Fruit fly (Drosophila melanogaster) S2 (cell line): Measurements from ENCODE around the gene CG10232.
A peak's percentile ranks its signal among the peaks of the same experiment; 100 is the strongest.

ENCODE experiments used
- CG8478 ChIP-seq: fragments of >200 bp; optimal IDR thresholded peaks from 2 replicates; lab custom pipeline; 2018
- CTCF ChIP-seq, 2 experiments: fragments of >200 bp; optimal IDR thresholded peaks; 2 replicates each; lab custom pipeline; 2018

The CG10232 gene

DNA sequence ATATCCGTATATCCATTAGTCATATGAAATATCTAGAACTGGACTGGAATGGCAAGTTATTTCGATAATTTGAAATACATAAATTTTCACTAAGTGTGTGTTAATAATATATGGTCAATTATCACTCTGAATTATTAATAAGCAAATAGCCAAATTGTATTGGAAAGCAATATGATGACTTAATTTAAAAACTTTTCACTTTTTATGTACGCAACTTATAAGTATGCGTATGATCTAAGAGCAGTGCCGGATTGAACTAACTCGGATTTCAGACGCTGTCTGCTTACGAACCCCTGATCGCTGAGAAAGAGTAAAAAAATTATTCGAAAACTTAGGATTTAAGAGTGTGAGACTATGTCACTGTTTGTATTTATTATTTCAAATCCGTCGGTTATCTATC, at the start of gene CG10232:
TSS of gene CG10232 (minus strand) at position 101 of the 400 bp plus-strand sequence.
- TF ChIP-seq CG8478 (lab: Kevin White, UChicago) (no peak), CTCF (optimal IDR thresholded peaks at IDR 0.05; lab: Kevin White, UChicago) (no peak)

DNA sequence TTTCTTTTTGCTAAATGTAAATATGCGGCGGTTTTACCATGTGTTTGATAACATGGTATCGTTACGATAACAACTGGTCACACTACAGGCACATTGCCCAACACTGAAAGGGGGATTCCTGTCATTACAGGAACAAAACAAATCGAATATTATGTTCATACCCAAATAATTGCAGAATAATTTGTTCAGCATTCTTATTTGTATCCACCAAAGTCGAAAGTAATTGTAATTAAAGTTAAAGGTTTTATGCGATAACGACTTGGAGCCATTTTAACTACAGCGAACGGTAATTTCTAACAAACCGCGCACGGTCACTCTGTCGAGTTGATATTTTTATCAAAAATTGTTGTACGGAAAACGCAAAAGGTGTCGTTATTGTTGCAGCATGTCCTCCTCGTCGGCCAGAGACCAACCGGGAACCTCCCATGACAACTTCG, 46.0 kb upstream of the CG10232 start, which contains the start of the genes CG10214 and CG10375:
TSS of gene CG10214 (minus strand) at position 72 of the 437 bp plus-strand sequence.
TSS of gene CG10375 (plus strand) at position 296 of the 437 bp plus-strand sequence.
- TF ChIP-seq CG8478 (lab: Kevin White, UChicago) (no peak), CTCF (optimal IDR thresholded peaks at IDR 0.05; lab: Kevin White, UChicago) (no peak)

DNA sequence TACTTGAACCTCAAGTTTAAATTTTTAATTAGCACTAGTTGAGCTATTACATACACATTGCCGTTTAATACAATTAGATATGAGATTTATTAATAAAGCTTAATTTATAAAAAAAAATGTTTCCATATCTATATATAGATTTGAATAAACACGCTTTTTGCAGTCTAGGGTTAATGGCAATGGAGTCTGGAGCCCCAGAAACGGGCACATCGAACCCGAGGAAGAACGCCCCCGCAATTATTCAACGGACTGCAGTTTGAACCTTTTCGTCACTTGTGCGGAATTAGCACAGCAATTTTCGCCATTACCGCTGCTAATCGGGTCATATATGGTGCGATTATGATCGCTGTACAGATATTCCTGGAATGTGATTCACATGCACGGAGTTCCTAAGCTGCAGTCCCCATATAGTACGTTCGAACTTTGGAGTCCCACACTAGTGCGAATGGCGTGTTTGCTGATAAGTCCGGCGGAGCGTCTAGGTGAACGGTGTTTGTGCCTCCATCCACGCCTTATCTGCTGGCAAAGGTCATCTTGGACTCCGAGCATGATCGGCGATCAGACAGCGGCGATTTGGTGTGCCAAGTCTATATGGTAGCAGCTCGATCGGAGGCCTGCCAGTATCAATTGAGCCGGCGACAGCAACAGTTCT, 42.3 kb upstream of the CG10232 start, which contains the start of gene Lsd-1:
TSS of gene Lsd-1 (plus strand) at position 236 of the 652 bp plus-strand sequence.
- no peak for TF ChIP-seq CG8478 (lab: Kevin White, UChicago)
- no peak for TF ChIP-seq CTCF (optimal IDR thresholded peaks at IDR 0.05; lab: Kevin White, UChicago)

DNA sequence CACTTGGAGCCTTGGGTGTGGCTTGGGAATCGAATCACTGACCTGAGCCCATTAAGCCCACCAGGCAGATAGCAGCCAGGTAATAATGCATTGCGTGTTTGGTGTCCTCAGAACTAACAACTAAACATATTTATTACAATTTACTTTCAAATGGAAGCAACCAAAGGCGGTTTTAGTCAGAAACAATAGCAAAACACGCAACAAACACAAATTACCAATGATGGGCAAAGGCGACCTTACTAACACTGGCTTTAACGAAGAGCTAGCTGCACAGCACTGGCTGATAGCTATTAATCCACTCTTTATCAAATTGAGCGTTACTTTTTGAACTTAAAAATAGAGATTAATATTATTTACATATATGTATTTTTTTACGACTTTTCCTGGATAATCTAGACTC, 41.6 kb upstream of the CG10232 start, which contains the start of gene udt:
TSS of gene udt (minus strand) at position 249 of the 400 bp plus-strand sequence.
- TF ChIP-seq CTCF (optimal IDR thresholded peaks at IDR 0.05; lab: Kevin White, UChicago): no peak
- TF ChIP-seq CG8478 (lab: Kevin White, UChicago): no peak

DNA sequence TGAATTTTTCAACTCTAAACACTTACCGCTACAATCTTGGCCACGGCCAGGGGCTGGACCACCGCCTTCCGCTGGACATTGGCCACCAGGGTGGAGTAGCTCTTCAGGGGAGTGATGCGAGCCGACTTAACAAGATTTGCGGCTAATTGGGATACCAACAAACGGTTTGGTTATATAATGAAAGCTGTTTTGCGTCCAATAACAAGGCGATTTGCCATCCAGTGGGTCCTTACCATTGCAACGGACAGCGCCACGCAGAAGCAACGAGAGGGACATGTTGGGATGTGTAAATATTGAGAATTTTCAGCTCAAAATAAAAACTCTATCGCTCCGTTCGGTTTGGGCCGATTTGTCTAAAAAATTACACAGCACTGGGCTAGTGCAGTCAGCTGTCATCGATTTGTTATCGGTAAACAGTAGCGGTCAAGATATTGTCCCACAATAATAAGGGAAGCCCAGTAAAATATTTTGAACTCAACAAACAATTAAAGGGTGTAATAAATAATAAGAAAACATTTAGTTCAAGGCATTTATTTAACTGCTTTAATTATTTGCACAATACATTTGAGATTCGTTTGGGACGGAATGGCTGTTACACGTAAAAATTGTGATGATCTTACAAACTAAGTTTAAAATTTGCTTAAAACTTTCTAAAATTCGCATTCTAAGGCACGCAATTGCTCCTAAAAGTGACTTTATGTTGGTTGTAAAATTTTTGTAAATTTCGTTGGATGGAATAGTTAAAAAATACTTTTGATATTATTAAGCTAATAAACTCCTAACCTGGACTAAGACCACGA, 39.0 kb upstream of the CG10232 start, which contains the start of gene SdhD:
TSS of gene SdhD (minus strand) at position 382 of the 800 bp plus-strand sequence.
- TF ChIP-seq CG8478 (lab: Kevin White, UChicago): no peak
- TF ChIP-seq CTCF (optimal IDR thresholded peaks at IDR 0.05; lab: Kevin White, UChicago): no peak

DNA sequence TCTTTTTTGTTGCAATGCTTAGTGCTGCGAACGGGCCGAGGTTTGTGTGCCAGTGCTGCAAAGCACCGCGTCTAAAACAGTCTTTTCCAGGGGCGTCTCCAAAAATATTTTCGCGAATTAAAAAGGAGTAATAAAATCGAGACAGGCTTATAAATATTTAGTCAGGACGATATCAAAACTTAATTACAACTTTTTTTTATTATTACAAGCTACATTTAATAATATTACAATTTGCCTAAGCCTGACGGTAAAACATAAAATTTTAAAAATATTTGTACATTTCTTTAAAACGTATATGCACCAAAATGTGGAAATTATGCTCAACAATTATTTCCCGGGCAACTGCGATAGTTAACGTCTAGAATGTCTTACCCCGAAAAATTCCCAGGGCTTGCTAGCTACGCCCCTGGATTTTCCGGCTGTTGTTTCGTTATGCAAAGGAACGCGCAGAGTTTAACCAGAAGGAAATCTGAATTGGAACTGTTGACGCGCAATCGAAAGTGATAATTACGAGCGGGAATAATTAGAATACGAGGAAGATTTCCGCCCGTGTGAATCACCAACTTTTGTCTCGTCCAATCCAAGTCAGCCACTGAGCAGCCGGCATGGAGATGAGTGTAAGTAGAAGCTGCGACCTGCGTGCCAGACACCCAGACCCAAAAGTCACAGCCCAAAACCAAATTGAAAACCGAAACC, 36.6 kb upstream of the CG10232 start, which contains the start of the genes PTPMT1 and Hrd3:
TSS of gene PTPMT1 (plus strand) at position 428 of the 696 bp plus-strand sequence.
TSS of gene Hrd3 (minus strand) at position 646 of the 696 bp plus-strand sequence.
- TF ChIP-seq CG8478 (lab: Kevin White, UChicago): no peak
- TF ChIP-seq CTCF (optimal IDR thresholded peaks at IDR 0.05; lab: Kevin White, UChicago): no peak

DNA sequence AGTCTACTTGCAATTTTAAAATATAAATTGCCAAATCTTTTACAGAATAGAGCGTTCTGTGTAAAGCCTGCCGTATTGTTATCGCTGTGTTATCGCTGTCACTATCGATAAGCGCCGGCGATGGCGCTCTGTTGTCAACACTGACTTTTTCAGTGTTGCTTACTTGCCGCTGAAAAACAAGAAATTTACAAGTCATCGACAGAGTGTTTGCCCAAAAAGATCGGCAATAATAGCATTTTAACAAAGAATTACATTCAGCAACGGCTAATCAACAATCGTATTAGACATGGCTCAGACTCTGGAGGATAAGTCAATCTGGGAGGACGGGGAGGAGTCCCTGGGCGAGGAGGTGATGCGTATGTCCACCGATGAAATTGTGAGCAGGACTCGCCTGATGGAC, 31.3 kb upstream of the CG10232 start, which contains the start of the genes RanBP3 and Rpt5:
TSS of gene RanBP3 (minus strand) at position 107 of the 400 bp plus-strand sequence.
TSS of gene Rpt5 (plus strand) at position 149 of the 400 bp plus-strand sequence.
- TF ChIP-seq CTCF (optimal IDR thresholded peaks at IDR 0.05; lab: Kevin White, UChicago) (peak in 1 of 2 experiments; percentile 4), CG8478 (lab: Kevin White, UChicago) (no peak)

DNA sequence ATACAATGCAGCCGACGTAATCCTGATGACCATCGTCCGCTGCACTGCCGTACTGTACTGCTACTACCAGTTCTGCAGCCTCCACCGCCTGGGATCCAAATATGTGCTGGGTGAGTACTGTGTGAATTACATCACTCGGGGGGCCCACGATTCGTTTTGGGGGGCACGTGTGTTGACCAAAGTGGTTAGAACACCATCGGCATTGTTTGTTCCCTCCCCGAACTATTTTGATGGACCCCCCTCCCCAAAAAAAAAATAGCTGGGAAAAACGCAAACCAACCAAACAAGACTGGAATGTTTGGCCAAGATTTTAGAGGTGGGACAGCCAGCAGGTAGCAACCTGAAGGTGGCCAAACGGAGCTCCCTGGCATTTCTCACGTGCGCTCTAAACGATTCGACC, 26.0 kb upstream of the CG10232 start:
- TF ChIP-seq CG8478 (lab: Kevin White, UChicago): no peak
- TF ChIP-seq CTCF (optimal IDR thresholded peaks at IDR 0.05; lab: Kevin White, UChicago): no peak

DNA sequence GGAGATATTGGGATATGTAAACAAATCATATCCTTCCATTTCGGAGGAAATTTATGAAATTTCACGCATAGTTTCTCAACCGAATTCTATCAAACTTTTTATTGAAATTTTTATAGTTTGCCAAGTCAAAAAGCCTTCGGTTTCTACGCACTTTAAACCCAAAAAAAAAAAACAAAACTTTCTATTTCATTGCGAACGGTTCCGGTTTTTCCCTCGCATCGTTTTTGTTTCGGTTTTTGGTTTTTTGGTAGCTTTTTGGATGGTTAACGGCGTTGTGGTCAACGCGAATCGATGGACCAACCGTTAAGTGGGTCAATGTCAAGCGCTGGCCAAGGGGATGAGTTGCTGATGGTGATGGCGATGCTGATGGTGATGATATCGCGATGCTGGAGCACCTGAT, 19.5 kb upstream of the CG10232 start:
- TF ChIP-seq CTCF (optimal IDR thresholded peaks at IDR 0.05; lab: Kevin White, UChicago) (no peak), CG8478 (lab: Kevin White, UChicago) (no peak)

DNA sequence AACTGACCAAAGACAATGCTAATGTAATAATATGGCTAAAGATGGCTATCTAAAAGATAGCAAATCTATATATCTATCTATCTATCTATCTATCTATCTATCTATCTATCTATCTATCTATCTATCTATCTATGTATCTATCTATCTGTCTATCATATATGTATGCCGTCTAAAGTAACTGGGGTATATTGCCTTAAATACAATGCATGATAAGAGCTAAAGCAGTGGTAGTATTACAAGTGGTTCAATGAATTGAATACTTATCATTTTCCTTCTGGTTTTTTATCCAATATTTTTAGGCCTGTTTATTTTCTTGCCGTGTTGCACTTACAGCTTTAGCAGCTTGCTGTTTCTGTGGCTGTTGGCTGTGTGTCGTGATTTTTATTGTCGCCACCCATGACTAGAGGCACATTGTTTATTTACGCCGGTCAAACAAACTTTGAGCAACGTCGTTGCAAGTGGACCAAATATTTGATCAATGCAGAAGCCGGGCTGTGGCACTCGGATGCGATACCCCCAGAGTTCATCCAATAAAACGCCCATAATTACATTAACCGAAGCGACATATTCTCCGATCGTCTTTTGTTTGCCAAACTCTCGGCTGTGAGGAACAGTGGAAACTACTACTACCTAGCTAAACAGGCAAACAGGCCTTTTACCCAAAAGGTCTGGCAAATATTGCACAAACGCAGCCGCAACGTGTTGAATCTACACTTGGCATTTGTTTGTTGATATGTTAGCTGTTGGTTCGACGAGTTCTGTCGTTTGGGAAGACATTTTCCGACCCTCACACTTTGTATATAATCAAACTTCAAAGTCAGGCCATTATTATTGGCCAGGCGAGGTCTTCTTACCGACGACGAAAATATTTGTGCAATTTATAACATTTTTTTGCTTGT, 16.5 kb upstream of the CG10232 start:
- TF ChIP-seq CTCF (optimal IDR thresholded peaks at IDR 0.05; lab: Kevin White, UChicago): no peak
- no peak for TF ChIP-seq CG8478 (lab: Kevin White, UChicago)

DNA sequence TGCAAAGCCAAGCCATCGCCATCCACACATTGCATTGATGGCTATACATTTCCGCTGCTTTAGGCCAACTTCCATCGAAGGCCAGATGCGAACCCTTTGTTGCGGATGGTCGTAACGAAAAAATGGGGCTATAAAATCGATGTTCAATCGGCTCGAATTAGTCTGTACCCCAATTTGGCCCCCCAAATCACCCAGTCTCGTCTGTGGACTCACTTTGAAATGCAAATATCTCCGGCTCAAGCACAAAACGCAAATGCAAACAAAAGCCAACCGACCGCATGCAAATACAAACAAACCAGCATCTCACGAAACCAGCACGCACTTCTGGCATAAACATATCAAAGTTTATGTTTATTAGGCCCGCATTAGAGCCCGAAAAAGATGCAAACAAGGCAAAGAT, 14.9 kb upstream of the CG10232 start:
- TF ChIP-seq CG8478 (lab: Kevin White, UChicago) (no peak), CTCF (optimal IDR thresholded peaks at IDR 0.05; lab: Kevin White, UChicago) (no peak)

DNA sequence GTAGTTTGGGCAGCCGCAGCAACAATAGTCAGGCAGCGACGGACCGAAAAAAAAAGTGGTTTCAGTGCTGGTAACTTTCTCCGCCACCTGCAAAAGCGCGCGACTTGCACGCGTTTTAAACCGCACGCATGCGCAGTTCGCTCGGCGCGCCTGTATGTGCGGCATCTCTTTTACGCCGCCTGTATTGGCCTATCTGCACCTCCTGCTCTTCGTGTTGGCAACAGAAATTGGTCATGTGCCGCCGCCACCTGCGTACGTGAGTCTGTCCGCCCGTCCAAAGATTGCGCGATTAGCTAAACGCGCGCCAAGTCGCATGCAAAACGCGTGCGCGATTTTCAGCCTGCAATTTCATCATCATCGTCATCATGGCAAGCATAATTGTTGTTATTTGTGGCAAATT, 14.2 kb upstream of the CG10232 start:
- no peak for TF ChIP-seq CG8478 (lab: Kevin White, UChicago)
- no peak for TF ChIP-seq CTCF (optimal IDR thresholded peaks at IDR 0.05; lab: Kevin White, UChicago)
